Worm (Caenorhabditis elegans): ENCODE results near the gene F59F4.3.

F59F4.3 gene

ce11 chrX:15841086-15841622 lies 6.2 kb downstream of the F59F4.3 start, which contains the start of gene serp-1.1:
Gene serp-1.1, plus strand, starts transcription at chrX:15841572.
- TF ChIP-seq nfya-1 (tag; optimal IDR thresholded peaks at IDR 0.05; ENCODE audit: insufficient read depth) (peak; percentile 100), R02D3.7 (tag; optimal IDR thresholded peaks at IDR 0.05) (peak; percentile 91), snpc-4 (tag; optimal IDR thresholded peaks at IDR 0.05) (peak; percentile 94), nhr-43 (tag; optimal IDR thresholded peaks at IDR 0.05; ENCODE audit: poor library complexity, severe bottlenecking) (peak; percentile 98), aly-2 (tag; optimal IDR thresholded peaks at IDR 0.05) (no peak), nhr-237 (tag; optimal IDR thresholded peaks at IDR 0.05) (no peak), fkh-10 (GFP tag; optimal IDR thresholded peaks at IDR 0.05) (peak; percentile 94), elt-1 (tag; optimal IDR thresholded peaks at IDR 0.05) (peak; percentile 87), unc-62 (GFP tag; optimal IDR thresholded peaks at IDR 0.05) (peak; percentile 98), zag-1 (tag; optimal IDR thresholded peaks at IDR 0.05) (peak; percentile 79), fkh-2 (tag; optimal IDR thresholded peaks at IDR 0.05) (peak; percentile 78), sea-2 (GFP tag; optimal IDR thresholded peaks at IDR 0.05) (peak; percentile 75), daf-12 (tag; optimal IDR thresholded peaks at IDR 0.05) (peak; percentile 24), fos-1 (tag; optimal IDR thresholded peaks at IDR 0.05) (peak; percentile 94), jun-1 (tag; optimal IDR thresholded peaks at IDR 0.05) (peak; percentile 98), ZK546.5 (tag; optimal IDR thresholded peaks at IDR 0.05) (peak; percentile 24), pha-4 (tag; optimal IDR thresholded peaks at IDR 0.05) (peak; percentile 99), ztf-11 (tag; optimal IDR thresholded peaks at IDR 0.05) (no peak), nhr-67 (tag; optimal IDR thresholded peaks at IDR 0.05) (no peak), ztf-4 (tag; optimal IDR thresholded peaks at IDR 0.05) (peak; percentile 91), nhr-23 (tag; optimal IDR thresholded peaks at IDR 0.05) (peak; percentile 100), nhr-77 (tag; optimal IDR thresholded peaks at IDR 0.05) (peak; percentile 87), skn-1 (tag; optimal IDR thresholded peaks at IDR 0.05) (peak; percentile 89), lin-39 (tag; optimal IDR thresholded peaks at IDR 0.05) (peak; percentile 100), hmg-11 (tag; optimal IDR thresholded peaks at IDR 0.05) (peak; percentile 99), egl-27 (tag; optimal IDR thresholded peaks at IDR 0.05) (peak; percentile 94), eor-1 (tag; optimal IDR thresholded peaks at IDR 0.05) (no peak), nhr-11 (tag; optimal IDR thresholded peaks at IDR 0.05) (peak; percentile 86), nhr-28 (tag; optimal IDR thresholded peaks at IDR 0.05) (peak; percentile 36), ceh-82 (tag; optimal IDR thresholded peaks at IDR 0.05) (peak; percentile 94), elt-2 (tag; optimal IDR thresholded peaks at IDR 0.05) (peak; percentile 98), ceh-9 (tag; optimal IDR thresholded peaks at IDR 0.05) (no peak), nhr-76 (tag; optimal IDR thresholded peaks at IDR 0.05) (peak; percentile 78), lin-15B (tag; optimal IDR thresholded peaks at IDR 0.05) (peak; percentile 96), nhr-12 (tag; optimal IDR thresholded peaks at IDR 0.05) (no peak), egl-5 (tag; optimal IDR thresholded peaks at IDR 0.05) (no peak), elt-3 (tag; optimal IDR thresholded peaks at IDR 0.05) (peak; percentile 77 to 95 (median 87)), pqm-1 (tag; optimal IDR thresholded peaks at IDR 0.05) (peak; percentile 88), mml-1 (tag; optimal IDR thresholded peaks at IDR 0.05) (no peak), nhr-25 (tag; optimal IDR thresholded peaks at IDR 0.05) (peak; percentile 100), unc-39 (tag; optimal IDR thresholded peaks at IDR 0.05) (no peak), ceh-28 (tag; optimal IDR thresholded peaks at IDR 0.05) (peak; percentile 96), tbx-2 (tag; optimal IDR thresholded peaks at IDR 0.05) (peak; percentile 96), mdl-1 (tag; optimal IDR thresholded peaks at IDR 0.05) (peak; percentile 95), lsy-12 (tag; optimal IDR thresholded peaks at IDR 0.05) (peak; percentile 99), ama-1 (optimal IDR thresholded peaks at IDR 0.05) (peak; percentile 77), ceh-16 (tag; optimal IDR thresholded peaks at IDR 0.05) (peak; percentile 11)
